Fruit fly (Drosophila melanogaster) whole organism, prepupa: Measurements from ENCODE around the gene ssh.
A peak's percentile ranks its signal among the peaks of the same experiment; 100 is the strongest.

ENCODE experiments used
- Blimp-1 ChIP-seq: fragments of 200-800 bp; sonication (Bioruptor generic); optimal IDR thresholded peaks from 3 replicates; lab custom pipeline; 2017; ENCODE audit warnings: missing biosample characterization, missing genetic modification characterization, mild to moderate bottlenecking, moderate library complexity, missing genetic modification reagents
- CG10669 ChIP-seq: fragments of 200-800 bp; sonication (Bioruptor generic); optimal IDR thresholded peaks from 3 replicates; lab custom pipeline; 2018; ENCODE audit warnings: missing biosample characterization, mild to moderate bottlenecking, missing genetic modification characterization, moderate library complexity
- CG11294 ChIP-seq: fragments of 200-800 bp; sonication (Bioruptor generic); IDR thresholded peaks from 2 replicates; pipeline ENCODE4 v1.3.6; 2022; ENCODE audit warnings: missing biosample characterization, missing genetic modification characterization
- CG11762 ChIP-seq: fragments of 200-800 bp; sonication (Bioruptor generic); optimal IDR thresholded peaks from 3 replicates; lab custom pipeline; 2016; ENCODE audit warnings: missing biosample characterization, missing genetic modification characterization; ENCODE audit not compliant: insufficient read depth
- CG11902 ChIP-seq: fragments of 200-800 bp; sonication (Bioruptor generic); optimal IDR thresholded peaks from 3 replicates; lab custom pipeline; 2016; ENCODE audit warnings: missing biosample characterization, missing genetic modification characterization
- CG16779 ChIP-seq: fragments of 200-800 bp; sonication (Bioruptor generic); optimal IDR thresholded peaks from 3 replicates; lab custom pipeline; 2017; ENCODE audit warnings: missing biosample characterization, mild to moderate bottlenecking, missing genetic modification characterization
- CG3032 ChIP-seq: fragments of 200-800 bp; optimal IDR thresholded peaks from 2 replicates; lab custom pipeline; 2019; ENCODE audit warnings: missing biosample characterization, mild to moderate bottlenecking, missing genetic modification characterization, moderate library complexity
- CG31627 ChIP-seq: fragments of 200-800 bp; sonication (Bioruptor generic); optimal IDR thresholded peaks from 3 replicates; lab custom pipeline; 2016; ENCODE audit warnings: missing biosample characterization, missing genetic modification characterization
- CG32006 ChIP-seq: fragments of 200-800 bp; sonication (Bioruptor generic); optimal IDR thresholded peaks from 3 replicates; lab custom pipeline; 2017; ENCODE audit warnings: missing biosample characterization, mild to moderate bottlenecking, missing genetic modification characterization
- CG34406 ChIP-seq: fragments of 200-800 bp; sonication (Bioruptor generic); optimal IDR thresholded peaks from 3 replicates; lab custom pipeline; 2016; ENCODE audit warnings: missing biosample characterization, missing genetic modification characterization
- CG3919 ChIP-seq: fragments of 200-800 bp; sonication (Bioruptor generic); optimal IDR thresholded peaks from 3 replicates; lab custom pipeline; 2016; ENCODE audit warnings: missing biosample characterization, missing genetic modification characterization
- CG4318 ChIP-seq: fragments of 200-800 bp; sonication (Bioruptor generic); optimal IDR thresholded peaks from 3 replicates; lab custom pipeline; 2017; ENCODE audit warnings: missing biosample characterization, mild to moderate bottlenecking, missing genetic modification characterization
- CG6163 ChIP-seq: fragments of 200-800 bp; sonication (Bioruptor generic); IDR thresholded peaks from 3 replicates; pipeline ENCODE4 v1.3.6; 2022; ENCODE audit warnings: missing biosample characterization, missing genetic modification characterization
- CG6276 ChIP-seq: fragments of 200-800 bp; sonication (Bioruptor generic); optimal IDR thresholded peaks from 2 replicates; lab custom pipeline; 2017; ENCODE audit warnings: missing biosample characterization, mild to moderate bottlenecking, missing genetic modification characterization
- CG6792 ChIP-seq: fragments of 200-800 bp; sonication (Bioruptor generic); optimal IDR thresholded peaks from 3 replicates; lab custom pipeline; 2016; ENCODE audit warnings: missing biosample characterization, missing genetic modification characterization
- CG6854 ChIP-seq: fragments of 200-800 bp; sonication (Bioruptor generic); optimal IDR thresholded peaks from 2 replicates; lab custom pipeline; 2017; ENCODE audit warnings: missing biosample characterization, mild to moderate bottlenecking, missing genetic modification characterization
- CG8119 ChIP-seq: fragments of 200-800 bp; sonication (Bioruptor generic); IDR thresholded peaks from 3 replicates; pipeline ENCODE4 v1.3.6; 2022; ENCODE audit warnings: missing biosample characterization, missing genetic modification characterization
- CG8319 ChIP-seq: fragments of 200-800 bp; sonication (Bioruptor generic); optimal IDR thresholded peaks from 3 replicates; lab custom pipeline; 2016; ENCODE audit warnings: missing biosample characterization, missing genetic modification characterization
- CG9139 ChIP-seq: fragments of 200-800 bp; sonication (Bioruptor generic); optimal IDR thresholded peaks from 3 replicates; lab custom pipeline; 2017; ENCODE audit warnings: missing biosample characterization, mild to moderate bottlenecking, missing genetic modification characterization
- Eip75B ChIP-seq: fragments of 200-800 bp; sonication (Bioruptor generic); optimal IDR thresholded peaks from 3 replicates; lab custom pipeline; 2016; ENCODE audit warnings: missing biosample characterization, missing genetic modification characterization
- Eip93F ChIP-seq: fragments of 200-800 bp; sonication (Bioruptor generic); optimal IDR thresholded peaks from 2 replicates; lab custom pipeline; 2016; ENCODE audit warnings: missing biosample characterization, mild to moderate bottlenecking, missing genetic modification characterization
- Ets21C ChIP-seq: fragments of 200-800 bp; sonication (Bioruptor generic); optimal IDR thresholded peaks from 3 replicates; lab custom pipeline; 2016; ENCODE audit warnings: missing biosample characterization, missing genetic modification characterization
- Gug ChIP-seq: fragments of 200-800 bp; sonication (Bioruptor generic); IDR thresholded peaks from 2 replicates; pipeline ENCODE4 v1.3.6; 2022; ENCODE audit warnings: missing biosample characterization, missing genetic modification characterization
- Hr39 ChIP-seq: fragments of 200-800 bp; sonication (Bioruptor generic); optimal IDR thresholded peaks from 2 replicates; lab custom pipeline; 2016; ENCODE audit warnings: missing biosample characterization, missing genetic modification characterization
- Hr4 ChIP-seq: fragments of 200-800 bp; sonication (Bioruptor generic); optimal IDR thresholded peaks from 3 replicates; lab custom pipeline; 2016; ENCODE audit warnings: missing biosample characterization, missing genetic modification characterization
- Lpt ChIP-seq: fragments of 200-800 bp; sonication (Bioruptor generic); optimal IDR thresholded peaks from 3 replicates; lab custom pipeline; 2016; ENCODE audit warnings: missing biosample characterization, missing genetic modification characterization
- Met ChIP-seq: fragments of 200-800 bp; sonication (Bioruptor generic); optimal IDR thresholded peaks from 3 replicates; lab custom pipeline; 2016; ENCODE audit warnings: missing biosample characterization, missing genetic modification characterization
- Smox ChIP-seq: fragments of 200-800 bp; sonication (Bioruptor generic); optimal IDR thresholded peaks from 3 replicates; lab custom pipeline; 2016; ENCODE audit warnings: missing biosample characterization, missing genetic modification characterization
- Sox102F ChIP-seq: fragments of 200-800 bp; sonication (Bioruptor generic); optimal IDR thresholded peaks from 2 replicates; lab custom pipeline; 2016; ENCODE audit warnings: missing biosample characterization, mild to moderate bottlenecking, missing genetic modification characterization
- Sox15 ChIP-seq: fragments of 200-800 bp; sonication (Bioruptor generic); optimal IDR thresholded peaks from 3 replicates; lab custom pipeline; 2016; ENCODE audit warnings: missing biosample characterization, missing genetic modification characterization
- achi ChIP-seq: fragments of 200-800 bp; sonication (Bioruptor generic); optimal IDR thresholded peaks from 3 replicates; lab custom pipeline; 2016; ENCODE audit warnings: missing biosample characterization, missing genetic modification characterization
- acj6 ChIP-seq: fragments of 200-800 bp; sonication (Bioruptor generic); optimal IDR thresholded peaks from 3 replicates; lab custom pipeline; 2016; ENCODE audit warnings: missing biosample characterization, missing genetic modification characterization
- cyc ChIP-seq: fragments of 200-800 bp; sonication (Bioruptor generic); optimal IDR thresholded peaks from 3 replicates; lab custom pipeline; 2016; ENCODE audit warnings: missing biosample characterization, missing genetic modification characterization
- dac ChIP-seq: fragments of 200-800 bp; sonication (Bioruptor generic); optimal IDR thresholded peaks from 2 replicates; lab custom pipeline; 2017; ENCODE audit warnings: missing biosample characterization, mild to moderate bottlenecking, missing genetic modification characterization
- dsx ChIP-seq: fragments of 200-800 bp; optimal IDR thresholded peaks from 3 replicates; lab custom pipeline; 2019; ENCODE audit warnings: missing biosample characterization, mild to moderate bottlenecking, missing genetic modification characterization, moderate library complexity; ENCODE audit not compliant: poor library complexity, severe bottlenecking
- eg ChIP-seq: fragments of 200-800 bp; sonication (Bioruptor generic); IDR thresholded peaks from 3 replicates; pipeline ENCODE4 v1.3.6; 2022; ENCODE audit warnings: missing biosample characterization, missing genetic modification characterization
- esn ChIP-seq: fragments of 200-800 bp; sonication (Bioruptor generic); optimal IDR thresholded peaks from 2 replicates; lab custom pipeline; 2016; ENCODE audit warnings: missing biosample characterization, mild to moderate bottlenecking, missing genetic modification characterization, moderate library complexity
- fd59A ChIP-seq: fragments of 200-800 bp; sonication (Bioruptor generic); optimal IDR thresholded peaks from 2 replicates; lab custom pipeline; 2017; ENCODE audit warnings: missing biosample characterization, mild to moderate bottlenecking, missing genetic modification characterization, missing genetic modification reagents
- fkh ChIP-seq: fragments of 200-800 bp; sonication (Bioruptor generic); optimal IDR thresholded peaks from 3 replicates; lab custom pipeline; 2017; ENCODE audit warnings: missing biosample characterization, mild to moderate bottlenecking, missing genetic modification characterization, moderate library complexity
- lz ChIP-seq: fragments of 200-800 bp; sonication (Bioruptor generic); optimal IDR thresholded peaks from 3 replicates; lab custom pipeline; 2016; ENCODE audit warnings: missing biosample characterization, missing genetic modification characterization
- net ChIP-seq: fragments of 200-800 bp; sonication (Bioruptor generic); optimal IDR thresholded peaks from 3 replicates; lab custom pipeline; 2016; ENCODE audit warnings: missing biosample characterization, missing genetic modification characterization
- salr ChIP-seq, 2 experiments: fragments of 200-800 bp; sonication (Bioruptor generic); optimal IDR thresholded peaks; 3 replicates each; lab custom pipeline; 2016 to 2018; ENCODE audit warnings: missing biosample characterization in 2 of 2, missing genetic modification characterization in 2 of 2, mild to moderate bottlenecking in 1 of 2
- ss ChIP-seq, 2 experiments: fragments of 200-800 bp; sonication (Bioruptor generic); optimal IDR thresholded peaks; 2 replicates in 1 of 2; 3 replicates in 1 of 2; lab custom pipeline; 2017 to 2018; ENCODE audit warnings: mild to moderate bottlenecking in 2 of 2, missing biosample characterization in 2 of 2, missing genetic modification characterization in 2 of 2, moderate library complexity in 1 of 2
- svp ChIP-seq: fragments of 200-800 bp; sonication (Bioruptor generic); peaks from one replicate; lab custom pipeline; 2016; ENCODE audit warnings: missing biosample characterization, missing genetic modification characterization
- topi ChIP-seq: fragments of 200-800 bp; sonication (Bioruptor generic); optimal IDR thresholded peaks from 3 replicates; lab custom pipeline; 2016; ENCODE audit warnings: missing biosample characterization, missing genetic modification characterization
- vri ChIP-seq: fragments of 200-800 bp; sonication (Bioruptor generic); optimal IDR thresholded peaks from 3 replicates; lab custom pipeline; 2016; ENCODE audit warnings: missing biosample characterization, mild to moderate bottlenecking, missing genetic modification characterization

The ssh gene

dm6 chr3R:24894419-24895206 lies 50.1 kb downstream of the ssh start, which contains the start of the genes CG31121 and CG11069 (continued):
- TF ChIP-seq salr (GFP tag; optimal IDR thresholded peaks at IDR 0.05; lab: Kevin White, UChicago) (no peak), Ets21C (GFP tag; lab: Kevin White, UChicago) (no peak), Lpt (GFP tag; lab: Kevin White, UChicago) (no peak), CG11294 (GFP tag; lab: Robert Waterston, UW) (no peak), dsx (peak; percentile 9), acj6 (GFP tag; lab: Kevin White, UChicago) (no peak), net (GFP tag; lab: Kevin White, UChicago) (peak; percentile 9), eg (GFP tag; lab: Robert Waterston, UW) (peak; percentile 59; the same call in 1 of the 3 replicates), CG6792 (GFP tag; lab: Kevin White, UChicago) (no peak), topi (GFP tag; lab: Kevin White, UChicago) (peak; percentile 10), Blimp-1 (GFP tag; lab: Kevin White, UChicago) (no peak), lz (GFP tag; lab: Kevin White, UChicago) (no peak), Sox15 (GFP tag; lab: Kevin White, UChicago) (no peak), Gug (no peak), CG11902 (GFP tag; lab: Kevin White, UChicago) (no peak), CG6163 (GFP tag; lab: Robert Waterston, UW) (peak; percentile 28; the same call in 1 of the 3 replicates)

DNA sequence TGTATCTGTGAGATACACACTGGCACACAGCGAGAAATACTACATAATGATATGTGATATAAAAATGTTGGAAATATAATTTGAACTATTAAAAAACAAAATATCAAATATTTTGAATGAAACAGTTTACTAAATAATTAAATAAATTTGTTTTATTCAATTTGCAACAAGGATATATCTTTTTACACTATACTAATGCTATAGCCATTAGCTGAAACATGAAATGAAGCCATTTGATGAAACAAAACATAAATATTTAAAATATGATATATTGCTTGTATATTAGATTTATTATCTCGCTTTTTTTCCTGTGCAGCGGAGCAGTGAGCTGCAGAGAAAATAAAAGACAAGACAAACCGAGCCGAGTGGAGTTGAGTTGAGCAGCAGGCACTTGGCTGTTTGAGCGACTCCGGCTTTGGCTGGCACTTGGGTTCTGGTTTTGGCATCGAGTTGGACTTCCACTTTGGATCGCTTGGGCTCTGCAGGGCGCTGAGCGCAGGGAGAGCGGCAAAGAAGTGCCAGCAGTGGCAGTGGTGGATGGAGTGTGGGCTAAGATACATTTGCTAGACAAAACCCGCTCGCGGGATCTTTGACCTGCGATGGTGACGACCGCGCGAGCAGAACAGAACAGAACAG lies 51.3 kb downstream of the ssh start:
- peak; percentile 82 for TF ChIP-seq CG34406
- peak; percentile 74 for TF ChIP-seq CG9139
- TF ChIP-seq CG6854 (GFP tag; lab: Kevin White, UChicago) = peak; percentile 76
- peak; percentile 95 for TF ChIP-seq CG8119 (GFP tag; lab: Robert Waterston, UW)
- TF ChIP-seq Hr4 = peak; percentile 66
- TF ChIP-seq CG11294 (GFP tag; lab: Robert Waterston, UW) = peak; percentile 70; the same call in 1 of the 2 replicates
- peak; percentile 42 for TF ChIP-seq vri (GFP tag; lab: Kevin White, UChicago)
- peak; percentile 77 for TF ChIP-seq Smox (GFP tag; lab: Kevin White, UChicago)
- TF ChIP-seq Hr39 (GFP tag; lab: Kevin White, UChicago) = peak; percentile 22
- peak; percentile 72 for TF ChIP-seq topi (GFP tag; lab: Kevin White, UChicago)
- peak; percentile 33 for TF ChIP-seq CG31627 (GFP tag; lab: Kevin White, UChicago)
- TF ChIP-seq Sox102F (GFP tag; lab: Kevin White, UChicago) = peak; percentile 63
- peak; percentile 90 for TF ChIP-seq achi (GFP tag; lab: Kevin White, UChicago)
- TF ChIP-seq CG8319 (GFP tag; lab: Kevin White, UChicago) = peak; percentile 52
- TF ChIP-seq CG16779 (tag; lab: Kevin White, UChicago) = peak; percentile 81
- peak; percentile 85 for TF ChIP-seq fd59A (GFP tag; lab: Kevin White, UChicago)
- TF ChIP-seq esn (GFP tag; lab: Kevin White, UChicago) = peak; percentile 88
- TF ChIP-seq CG32006 (GFP tag; lab: Kevin White, UChicago) = peak; percentile 90
- TF ChIP-seq CG11762 (GFP tag; lab: Kevin White, UChicago) = peak; percentile 80
- no peak for TF ChIP-seq Eip93F (GFP tag; lab: Kevin White, UChicago)
- TF ChIP-seq CG6163 (GFP tag; lab: Robert Waterston, UW) = peak; percentile 81; the same call in 2 of the 3 replicates
- peak; percentile 76 for TF ChIP-seq Gug
- TF ChIP-seq fkh (GFP tag; lab: Kevin White, UChicago) = peak; percentile 64
- TF ChIP-seq CG6276 (GFP tag; lab: Kevin White, UChicago) = peak; percentile 92
- peak; percentile 69 for TF ChIP-seq Blimp-1 (GFP tag; lab: Kevin White, UChicago)
- peak; percentile 83 for TF ChIP-seq Met (GFP tag; lab: Kevin White, UChicago)
- TF ChIP-seq cyc (GFP tag; lab: Kevin White, UChicago) = peak; percentile 74
- TF ChIP-seq CG3919 (GFP tag; lab: Kevin White, UChicago) = peak; percentile 86
- TF ChIP-seq CG10669 (GFP tag; lab: Kevin White, UChicago) = peak; percentile 81
- TF ChIP-seq CG3032 (tag; lab: Kevin White, UChicago) = peak; percentile 96
- peak; percentile 81 for TF ChIP-seq acj6 (GFP tag; lab: Kevin White, UChicago)
- peak; percentile 53 for TF ChIP-seq Eip75B
- peak; percentile 74 for TF ChIP-seq CG4318 (GFP tag; lab: Kevin White, UChicago)
- peak; percentile 62 for TF ChIP-seq dac (GFP tag; lab: Kevin White, UChicago)
- peak; percentile 87 for TF ChIP-seq svp (GFP tag; lab: Kevin White, UChicago)
- TF ChIP-seq ss (GFP tag; optimal IDR thresholded peaks at IDR 0.05; lab: Kevin White, UChicago) = peak; percentile 84 to 86
